Fruit fly (Drosophila melanogaster) whole organism, prepupa: ENCODE measurements around the gene CG14042.

Experiments used
- CG10631 ChIP-seq: fragments of 200-800 bp; sonication (Bioruptor generic); optimal IDR thresholded peaks from 2 replicates; lab custom pipeline; 2016; ENCODE audit warnings: missing biosample characterization, missing genetic modification characterization
- CG10669 ChIP-seq: fragments of 200-800 bp; sonication (Bioruptor generic); optimal IDR thresholded peaks from 3 replicates; lab custom pipeline; 2018; ENCODE audit warnings: missing biosample characterization, mild to moderate bottlenecking, missing genetic modification characterization, moderate library complexity
- CG11294 ChIP-seq: fragments of 200-800 bp; sonication (Bioruptor generic); IDR thresholded peaks from 2 replicates; pipeline ENCODE4 v1.3.6; 2022; ENCODE audit warnings: missing biosample characterization, missing genetic modification characterization
- CG11902 ChIP-seq: fragments of 200-800 bp; sonication (Bioruptor generic); optimal IDR thresholded peaks from 3 replicates; lab custom pipeline; 2016; ENCODE audit warnings: missing biosample characterization, missing genetic modification characterization
- CG15336 ChIP-seq: fragments of 200-800 bp; sonication (Bioruptor generic); IDR thresholded peaks from 2 replicates; pipeline ENCODE4 v1.3.6; 2022; ENCODE audit warnings: missing biosample characterization, missing genetic modification characterization
- CG3032 ChIP-seq: fragments of 200-800 bp; optimal IDR thresholded peaks from 2 replicates; lab custom pipeline; 2019; ENCODE audit warnings: missing biosample characterization, mild to moderate bottlenecking, missing genetic modification characterization, moderate library complexity
- CG31627 ChIP-seq: fragments of 200-800 bp; sonication (Bioruptor generic); optimal IDR thresholded peaks from 3 replicates; lab custom pipeline; 2016; ENCODE audit warnings: missing biosample characterization, missing genetic modification characterization
- CG34406 ChIP-seq: fragments of 200-800 bp; sonication (Bioruptor generic); optimal IDR thresholded peaks from 3 replicates; lab custom pipeline; 2016; ENCODE audit warnings: missing biosample characterization, missing genetic modification characterization
- CG4318 ChIP-seq: fragments of 200-800 bp; sonication (Bioruptor generic); optimal IDR thresholded peaks from 3 replicates; lab custom pipeline; 2017; ENCODE audit warnings: missing biosample characterization, mild to moderate bottlenecking, missing genetic modification characterization
- CG6163 ChIP-seq: fragments of 200-800 bp; sonication (Bioruptor generic); IDR thresholded peaks from 3 replicates; pipeline ENCODE4 v1.3.6; 2022; ENCODE audit warnings: missing biosample characterization, missing genetic modification characterization
- CG6276 ChIP-seq: fragments of 200-800 bp; sonication (Bioruptor generic); optimal IDR thresholded peaks from 2 replicates; lab custom pipeline; 2017; ENCODE audit warnings: missing biosample characterization, mild to moderate bottlenecking, missing genetic modification characterization
- CG6792 ChIP-seq: fragments of 200-800 bp; sonication (Bioruptor generic); optimal IDR thresholded peaks from 3 replicates; lab custom pipeline; 2016; ENCODE audit warnings: missing biosample characterization, missing genetic modification characterization
- CG6808 ChIP-seq: fragments of 200-800 bp; sonication (Bioruptor generic); optimal IDR thresholded peaks from 3 replicates; lab custom pipeline; 2017; ENCODE audit warnings: missing biosample characterization, missing genetic modification characterization, mild to moderate bottlenecking, moderate library complexity, missing genetic modification reagents
- CG6854 ChIP-seq: fragments of 200-800 bp; sonication (Bioruptor generic); optimal IDR thresholded peaks from 2 replicates; lab custom pipeline; 2017; ENCODE audit warnings: missing biosample characterization, mild to moderate bottlenecking, missing genetic modification characterization
- CG8119 ChIP-seq: fragments of 200-800 bp; sonication (Bioruptor generic); IDR thresholded peaks from 3 replicates; pipeline ENCODE4 v1.3.6; 2022; ENCODE audit warnings: missing biosample characterization, missing genetic modification characterization
- Eip93F ChIP-seq: fragments of 200-800 bp; sonication (Bioruptor generic); optimal IDR thresholded peaks from 2 replicates; lab custom pipeline; 2016; ENCODE audit warnings: missing biosample characterization, mild to moderate bottlenecking, missing genetic modification characterization
- Ets21C ChIP-seq: fragments of 200-800 bp; sonication (Bioruptor generic); optimal IDR thresholded peaks from 3 replicates; lab custom pipeline; 2016; ENCODE audit warnings: missing biosample characterization, missing genetic modification characterization
- Ets96B ChIP-seq: fragments of 200-800 bp; optimal IDR thresholded peaks from 2 replicates; lab custom pipeline; 2019; ENCODE audit warnings: missing biosample characterization, mild to moderate bottlenecking, missing genetic modification characterization, moderate library complexity
- Gug ChIP-seq: fragments of 200-800 bp; sonication (Bioruptor generic); IDR thresholded peaks from 2 replicates; pipeline ENCODE4 v1.3.6; 2022; ENCODE audit warnings: missing biosample characterization, missing genetic modification characterization
- Hr39 ChIP-seq: fragments of 200-800 bp; sonication (Bioruptor generic); optimal IDR thresholded peaks from 2 replicates; lab custom pipeline; 2016; ENCODE audit warnings: missing biosample characterization, missing genetic modification characterization
- Smox ChIP-seq: fragments of 200-800 bp; sonication (Bioruptor generic); optimal IDR thresholded peaks from 3 replicates; lab custom pipeline; 2016; ENCODE audit warnings: missing biosample characterization, missing genetic modification characterization
- Sox102F ChIP-seq: fragments of 200-800 bp; sonication (Bioruptor generic); optimal IDR thresholded peaks from 2 replicates; lab custom pipeline; 2016; ENCODE audit warnings: missing biosample characterization, mild to moderate bottlenecking, missing genetic modification characterization
- Sox14 ChIP-seq: fragments of 200-800 bp; sonication (Bioruptor generic); optimal IDR thresholded peaks from 3 replicates; lab custom pipeline; 2016; ENCODE audit warnings: missing biosample characterization, missing genetic modification characterization
- Sox15 ChIP-seq: fragments of 200-800 bp; sonication (Bioruptor generic); optimal IDR thresholded peaks from 3 replicates; lab custom pipeline; 2016; ENCODE audit warnings: missing biosample characterization, missing genetic modification characterization
- achi ChIP-seq: fragments of 200-800 bp; sonication (Bioruptor generic); optimal IDR thresholded peaks from 3 replicates; lab custom pipeline; 2016; ENCODE audit warnings: missing biosample characterization, missing genetic modification characterization
- acj6 ChIP-seq: fragments of 200-800 bp; sonication (Bioruptor generic); optimal IDR thresholded peaks from 3 replicates; lab custom pipeline; 2016; ENCODE audit warnings: missing biosample characterization, missing genetic modification characterization
- cyc ChIP-seq: fragments of 200-800 bp; sonication (Bioruptor generic); optimal IDR thresholded peaks from 3 replicates; lab custom pipeline; 2016; ENCODE audit warnings: missing biosample characterization, missing genetic modification characterization
- eg ChIP-seq: fragments of 200-800 bp; sonication (Bioruptor generic); IDR thresholded peaks from 3 replicates; pipeline ENCODE4 v1.3.6; 2022; ENCODE audit warnings: missing biosample characterization, missing genetic modification characterization
- esn ChIP-seq: fragments of 200-800 bp; sonication (Bioruptor generic); optimal IDR thresholded peaks from 2 replicates; lab custom pipeline; 2016; ENCODE audit warnings: missing biosample characterization, mild to moderate bottlenecking, missing genetic modification characterization, moderate library complexity
- fd59A ChIP-seq: fragments of 200-800 bp; sonication (Bioruptor generic); optimal IDR thresholded peaks from 2 replicates; lab custom pipeline; 2017; ENCODE audit warnings: missing biosample characterization, mild to moderate bottlenecking, missing genetic modification characterization, missing genetic modification reagents
- lz ChIP-seq: fragments of 200-800 bp; sonication (Bioruptor generic); optimal IDR thresholded peaks from 3 replicates; lab custom pipeline; 2016; ENCODE audit warnings: missing biosample characterization, missing genetic modification characterization
- pdm3 ChIP-seq: fragments of 200-800 bp; sonication (Bioruptor generic); optimal IDR thresholded peaks from 3 replicates; lab custom pipeline; 2016; ENCODE audit warnings: missing biosample characterization, missing genetic modification characterization
- spab ChIP-seq: fragments of 200-800 bp; sonication (Bioruptor generic); optimal IDR thresholded peaks from 2 replicates; lab custom pipeline; 2017; ENCODE audit warnings: missing biosample characterization, mild to moderate bottlenecking, missing genetic modification characterization, missing genetic modification reagents
- ss ChIP-seq, 2 experiments: fragments of 200-800 bp; sonication (Bioruptor generic); optimal IDR thresholded peaks; 2 replicates in 1 of 2; 3 replicates in 1 of 2; lab custom pipeline; 2017 to 2018; ENCODE audit warnings: mild to moderate bottlenecking in 2 of 2, missing biosample characterization in 2 of 2, missing genetic modification characterization in 2 of 2, moderate library complexity in 1 of 2
- svp ChIP-seq: fragments of 200-800 bp; sonication (Bioruptor generic); peaks from one replicate; lab custom pipeline; 2016; ENCODE audit warnings: missing biosample characterization, missing genetic modification characterization
- topi ChIP-seq: fragments of 200-800 bp; sonication (Bioruptor generic); optimal IDR thresholded peaks from 3 replicates; lab custom pipeline; 2016; ENCODE audit warnings: missing biosample characterization, missing genetic modification characterization
- vri ChIP-seq: fragments of 200-800 bp; sonication (Bioruptor generic); optimal IDR thresholded peaks from 3 replicates; lab custom pipeline; 2016; ENCODE audit warnings: missing biosample characterization, mild to moderate bottlenecking, missing genetic modification characterization

The CG14042 gene

DNA sequence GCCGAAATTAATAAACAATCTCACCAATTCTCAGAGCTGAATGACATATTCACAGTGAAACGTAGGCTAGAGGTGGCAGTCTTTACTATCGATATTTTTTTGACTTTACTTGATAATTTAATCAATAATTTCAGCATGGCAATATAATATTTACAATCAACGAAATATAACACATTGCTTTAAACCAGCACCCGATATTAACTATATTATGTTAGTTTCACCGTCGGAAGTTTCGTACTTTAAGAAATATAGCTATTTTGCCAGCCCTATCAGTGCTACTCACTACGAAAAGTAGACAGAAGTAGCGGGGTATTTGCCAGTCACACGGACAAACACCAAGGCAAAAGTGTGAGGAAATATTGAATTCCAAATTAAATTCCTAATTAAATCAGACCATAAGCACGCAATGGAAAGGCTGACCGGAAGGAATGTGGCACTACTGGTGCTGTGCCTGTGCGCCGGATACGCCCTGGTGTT, 26.7 kb upstream of the CG14042 start, which contains the start of the genes CG31917, Tfb5 and SelT:
Gene CG31917 (minus strand): TSS at position 51 of the 477 bp plus-strand sequence.
Gene Tfb5 (minus strand): TSS at position 51 of the 477 bp plus-strand sequence.
Gene SelT (plus strand): TSS at position 139 of the 477 bp plus-strand sequence.
- peak; percentile 31 for TF ChIP-seq Sox15 (GFP tag; lab: Kevin White, UChicago)
- TF ChIP-seq CG3032 (tag; lab: Kevin White, UChicago) = peak; percentile 48
- peak; percentile 63; the same call in 2 of the 3 replicates for TF ChIP-seq eg (GFP tag; lab: Robert Waterston, UW)
- no peak for TF ChIP-seq CG4318 (GFP tag; lab: Kevin White, UChicago)
- TF ChIP-seq CG6163 (GFP tag; lab: Robert Waterston, UW) = peak; percentile 12; the same call in 1 of the 3 replicates
- TF ChIP-seq fd59A (GFP tag; lab: Kevin White, UChicago) = no peak
- no peak for TF ChIP-seq CG11294 (GFP tag; lab: Robert Waterston, UW)
- no peak for TF ChIP-seq CG10669 (GFP tag; lab: Kevin White, UChicago)
- peak; percentile 50 for TF ChIP-seq Sox14
- TF ChIP-seq Sox102F (GFP tag; lab: Kevin White, UChicago) = no peak
- TF ChIP-seq cyc (GFP tag; lab: Kevin White, UChicago) = peak; percentile 58
- TF ChIP-seq vri (GFP tag; lab: Kevin White, UChicago) = no peak
- peak; percentile 58 for TF ChIP-seq CG31627
- no peak for TF ChIP-seq CG6854 (GFP tag; lab: Kevin White, UChicago)
- TF ChIP-seq Eip93F (GFP tag; lab: Kevin White, UChicago) = no peak
- peak; percentile 86 for TF ChIP-seq svp (GFP tag; lab: Kevin White, UChicago)
- TF ChIP-seq Hr39 (GFP tag; lab: Kevin White, UChicago) = peak; percentile 65
- peak; percentile 5 for TF ChIP-seq CG34406 (GFP tag; lab: Kevin White, UChicago)
- no peak for TF ChIP-seq CG6276 (GFP tag; lab: Kevin White, UChicago)
- TF ChIP-seq ss (GFP tag; optimal IDR thresholded peaks at IDR 0.05; lab: Kevin White, UChicago) = no peak
- no peak for TF ChIP-seq CG10631 (GFP tag; lab: Kevin White, UChicago)
- TF ChIP-seq CG11902 (GFP tag; lab: Kevin White, UChicago) = peak; percentile 1
- TF ChIP-seq lz (GFP tag; lab: Kevin White, UChicago) = peak; percentile 65
- peak; percentile 59 for TF ChIP-seq Smox
- no peak for TF ChIP-seq CG15336 (GFP tag; lab: Robert Waterston, UW)
- TF ChIP-seq Gug (GFP tag; lab: Robert Waterston, UW) = no peak
- TF ChIP-seq achi (GFP tag; lab: Kevin White, UChicago) = peak; percentile 33
- peak; percentile 42 for TF ChIP-seq CG6792 (GFP tag; lab: Kevin White, UChicago)
- TF ChIP-seq esn (GFP tag; lab: Kevin White, UChicago) = peak; percentile 73
- peak; percentile 52 for TF ChIP-seq Ets96B (tag; lab: Kevin White, UChicago)
- no peak for TF ChIP-seq pdm3
- TF ChIP-seq CG6808 (GFP tag; lab: Kevin White, UChicago) = no peak
- TF ChIP-seq topi (GFP tag; lab: Kevin White, UChicago) = peak; percentile 43
- no peak for TF ChIP-seq spab (GFP tag; lab: Kevin White, UChicago)
- TF ChIP-seq acj6 (GFP tag; lab: Kevin White, UChicago) = peak; percentile 65
- TF ChIP-seq Ets21C (GFP tag; lab: Kevin White, UChicago) = peak; percentile 54

DNA sequence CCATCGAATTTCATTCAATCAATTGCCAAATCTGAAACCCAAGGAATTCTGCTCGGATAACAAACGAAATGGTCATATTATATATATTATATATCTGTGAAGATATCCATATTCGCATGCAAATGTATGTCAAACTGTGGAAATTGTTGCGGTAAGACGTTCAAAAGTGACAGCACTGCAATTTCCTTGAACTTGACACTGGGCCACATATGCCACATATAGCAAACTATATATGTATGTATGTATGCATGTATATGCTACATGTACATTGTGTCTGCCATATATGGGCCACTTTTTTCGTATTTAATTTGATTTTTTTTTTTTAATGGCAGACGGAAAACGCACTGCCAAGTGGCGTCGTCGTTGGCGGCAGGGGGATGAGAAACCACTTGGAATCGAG, 17.0 kb upstream of the CG14042 start:
- no peak for TF ChIP-seq CG8119 (GFP tag; lab: Robert Waterston, UW)
- TF ChIP-seq ss (GFP tag; optimal IDR thresholded peaks at IDR 0.05; lab: Kevin White, UChicago) = no peak
- no peak for TF ChIP-seq CG31627

DNA sequence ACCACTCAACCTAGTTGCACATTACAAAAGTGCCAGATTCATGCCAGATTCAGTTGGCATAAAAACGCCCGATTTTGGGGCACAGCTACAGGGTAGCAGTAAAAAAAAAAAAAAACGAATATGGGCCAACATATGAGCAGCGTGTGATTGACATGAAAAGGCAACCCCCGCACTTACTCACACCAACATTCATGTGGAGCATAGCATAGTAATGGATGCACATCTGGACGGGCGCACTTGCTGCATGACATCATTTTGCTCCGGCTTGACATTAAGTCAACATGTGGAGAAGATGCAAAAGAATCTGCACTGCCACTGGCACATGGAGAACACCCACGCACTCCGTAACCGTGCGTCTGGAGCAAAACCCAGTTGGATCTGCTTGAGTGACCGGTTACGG, 14.9 kb upstream of the CG14042 start:
- TF ChIP-seq cyc (GFP tag; lab: Kevin White, UChicago) (no peak), CG11902 (GFP tag; lab: Kevin White, UChicago) (no peak), svp (GFP tag; lab: Kevin White, UChicago) (peak; percentile 22)
- TF ChIP-seq, all 60 proteins: peak for 1
